Worm (Caenorhabditis elegans) whole organism, late embryonic: ENCODE measurements around the gene rpoa-12.

ENCODE experiments used
- ahr-1 ChIP-seq: sonication (generic microtip); optimal IDR thresholded peaks from 2 replicates; lab custom pipeline; 2016; ENCODE audit warnings: missing genetic modification characterization, missing compliant biosample characterization
- ceh-19 ChIP-seq: fragments of 200-800 bp; sonication (Bioruptor generic); optimal IDR thresholded peaks from 2 replicates; lab custom pipeline; 2018; ENCODE audit warnings: mild to moderate bottlenecking, missing genetic modification characterization, missing compliant biosample characterization
- ceh-9 ChIP-seq: sonication (generic microtip); optimal IDR thresholded peaks from 2 replicates; lab custom pipeline; 2016; ENCODE audit warnings: mild to moderate bottlenecking, missing genetic modification characterization, inconsistent platforms, missing compliant biosample characterization
- elt-4 ChIP-seq: sonication (generic microtip); optimal IDR thresholded peaks from 2 replicates; lab custom pipeline; 2016; ENCODE audit warnings: missing genetic modification characterization, missing compliant biosample characterization
- eyg-1 ChIP-seq: sonication (generic microtip); optimal IDR thresholded peaks from 2 replicates; lab custom pipeline; 2016; ENCODE audit warnings: missing genotype, missing genetic modification characterization, missing compliant biosample characterization
- fkh-6 ChIP-seq: sonication (generic microtip); optimal IDR thresholded peaks from 2 replicates; lab custom pipeline; 2016; ENCODE audit warnings: missing genetic modification characterization, missing compliant biosample characterization
- hlh-13 ChIP-seq: fragments of 200-800 bp; sonication (Bioruptor generic); optimal IDR thresholded peaks from 2 replicates; lab custom pipeline; 2018; ENCODE audit warnings: mild to moderate bottlenecking, missing genetic modification characterization, missing compliant biosample characterization
- hlh-8 ChIP-seq: sonication (generic microtip); optimal IDR thresholded peaks from 2 replicates; lab custom pipeline; 2016; ENCODE audit warnings: missing genotype, missing genetic modification characterization, missing compliant biosample characterization
- lim-6 ChIP-seq: sonication (generic microtip); optimal IDR thresholded peaks from 2 replicates; lab custom pipeline; 2016; ENCODE audit warnings: missing genetic modification characterization, missing compliant biosample characterization
- nfya-1 ChIP-seq: sonication (generic microtip); optimal IDR thresholded peaks from 2 replicates; lab custom pipeline; 2017; ENCODE audit warnings: missing genetic modification characterization, mild to moderate bottlenecking, missing compliant biosample characterization, antibody characterized with exemption, moderate library complexity
- nhr-11 ChIP-seq: fragments of 150-350 bp; optimal IDR thresholded peaks from 2 replicates; lab custom pipeline; 2014; ENCODE audit warnings: missing biosample characterization, missing genetic modification characterization
- odd-2 ChIP-seq: sonication (generic microtip); optimal IDR thresholded peaks from 2 replicates; lab custom pipeline; 2017; ENCODE audit warnings: antibody characterized with exemption, mild to moderate bottlenecking, missing genetic modification characterization, missing compliant biosample characterization
- pax-1 ChIP-seq: fragments of 150-350 bp; optimal IDR thresholded peaks from 2 replicates; lab custom pipeline; 2014; ENCODE audit warnings: missing biosample characterization, missing genetic modification characterization
- ref-2 ChIP-seq: sonication (generic microtip); optimal IDR thresholded peaks from 2 replicates; lab custom pipeline; 2016; ENCODE audit warnings: missing genetic modification characterization, missing compliant biosample characterization
- sox-2 ChIP-seq: fragments of 200-800 bp; sonication (Bioruptor generic); IDR thresholded peaks from 2 replicates; pipeline ENCODE4 v1.3.6; 2022; ENCODE audit warnings: missing genetic modification reagents, missing genetic modification characterization, missing compliant biosample characterization
- syd-9 ChIP-seq: sonication (generic microtip); optimal IDR thresholded peaks from 2 replicates; lab custom pipeline; 2016; ENCODE audit warnings: mild to moderate bottlenecking, missing genetic modification characterization, moderate library complexity, missing compliant biosample characterization
- tbx-2 ChIP-seq: sonication (generic microtip); optimal IDR thresholded peaks from 2 replicates; lab custom pipeline; 2016; ENCODE audit warnings: missing genetic modification characterization, missing compliant biosample characterization
- unc-3 ChIP-seq, 2 experiments: fragments of 200-800 bp in 1 of 2; sonication (Bioruptor generic) in 1 of 2; sonication (generic microtip) in 1 of 2; conservative IDR thresholded peaks in 1 of 2; optimal IDR thresholded peaks in 1 of 2; 2 replicates each; pipeline versions ENCODE4 v1.3.6 to Lab custom; 2016 to 2022; ENCODE audit warnings: missing compliant biosample characterization in 2 of 2, missing genetic modification characterization in 2 of 2, missing genetic modification reagents in 1 of 2
- unc-55 ChIP-seq: sonication (generic microtip); optimal IDR thresholded peaks from 2 replicates; lab custom pipeline; 2017; ENCODE audit warnings: missing biosample characterization, missing genetic modification reagents, missing genetic modification characterization
- unc-86 ChIP-seq: sonication (generic microtip); optimal IDR thresholded peaks from 2 replicates; lab custom pipeline; 2016; ENCODE audit warnings: missing genetic modification characterization, missing compliant biosample characterization
- zip-5 ChIP-seq: sonication (generic microtip); optimal IDR thresholded peaks from 2 replicates; lab custom pipeline; 2016; ENCODE audit warnings: missing genetic modification characterization, missing compliant biosample characterization

rpoa-12 gene

DNA sequence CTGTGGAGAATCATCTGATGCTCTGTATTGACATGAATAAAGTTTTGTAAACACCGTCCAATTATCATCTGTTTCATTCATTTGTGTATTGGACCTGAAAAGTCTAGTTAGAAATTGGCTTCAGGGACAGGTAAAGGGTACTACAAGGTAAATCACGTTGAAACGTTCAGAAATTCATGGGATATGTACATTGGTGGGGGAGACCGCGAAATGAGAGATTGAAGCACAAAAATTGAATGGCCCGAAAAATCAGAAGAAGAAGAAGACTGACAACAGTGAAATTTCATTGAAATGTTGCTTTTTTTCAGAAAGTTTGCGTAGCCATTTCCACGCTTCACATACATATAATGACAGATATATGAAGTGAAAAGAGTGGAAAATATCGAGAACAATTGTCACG is 44.1 kb downstream of the rpoa-12 start, which contains the start of gene npr-43:
TSS of gene npr-43 (minus strand) at position 101 of the 400 bp plus-strand sequence.
- TF ChIP-seq ceh-19 (GFP tag; lab: Kevin White, UChicago) (no peak), tbx-2 (tag; lab: Kevin White, UChicago) (no peak), pax-1 (no peak), ref-2 (no peak), odd-2 (tag; lab: Kevin White, UChicago) (no peak), unc-86 (tag; lab: Kevin White, UChicago) (no peak), eyg-1 (tag; lab: Kevin White, UChicago) (no peak), ahr-1 (no peak), elt-4 (tag; lab: Kevin White, UChicago) (no peak)

DNA sequence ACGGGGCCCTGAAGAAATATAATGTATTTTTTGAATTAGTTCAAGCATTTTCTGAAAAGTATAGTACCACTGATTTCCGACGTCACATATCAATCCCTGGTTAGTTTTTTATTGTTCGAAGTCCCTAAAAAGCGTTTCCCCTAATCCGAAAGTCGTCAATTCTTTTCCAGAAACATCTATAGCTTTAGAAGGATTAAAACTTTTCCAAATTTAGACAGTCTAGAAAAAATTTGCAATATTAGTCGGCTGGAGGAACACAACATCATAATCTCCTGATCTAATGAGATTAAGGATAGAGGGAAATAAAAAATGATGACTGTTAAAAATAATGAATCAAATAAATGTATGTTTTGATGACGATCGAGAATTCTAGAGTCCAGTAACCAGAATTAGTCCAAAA is 45.1 kb downstream of the rpoa-12 start:
- TF ChIP-seq unc-3 (GFP tag; conservative IDR thresholded peaks at IDR 0.05; lab: Robert Waterston, UW) (no peak), unc-3 (tag; optimal IDR thresholded peaks at IDR 0.05; lab: Kevin White, UChicago) (no peak), fkh-6 (tag; lab: Kevin White, UChicago) (no peak), syd-9 (tag; lab: Kevin White, UChicago) (no peak), sox-2 (GFP tag; lab: Robert Waterston, UW) (no peak), unc-55 (no peak)
- TF ChIP-seq, all 69 proteins: peak for 0

DNA sequence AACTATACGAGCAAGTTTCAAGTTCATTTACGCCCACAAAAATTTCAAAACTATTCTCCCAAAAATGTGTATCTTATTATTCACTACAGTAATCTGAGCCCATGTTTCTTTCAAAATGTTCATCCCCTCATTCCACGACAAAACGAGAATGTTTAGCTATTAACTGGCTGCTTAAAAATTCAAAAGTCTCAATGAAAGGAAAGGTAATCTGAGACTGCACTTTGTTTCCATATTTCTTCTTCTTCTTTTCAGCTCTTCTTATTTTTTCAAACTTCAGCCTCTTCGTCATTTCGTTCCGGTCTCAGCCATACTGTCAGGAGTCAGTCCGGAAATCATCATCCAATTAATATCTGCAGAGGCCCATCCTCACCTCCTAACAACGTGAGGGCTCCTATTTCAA is 50.3 kb downstream of the rpoa-12 start, which contains the start of gene unc-39:
TSS of gene unc-39 (plus strand) at position 301 of the 400 bp plus-strand sequence.
- TF ChIP-seq hlh-8 (tag; lab: Kevin White, UChicago): no peak
- TF ChIP-seq lim-6 (tag; lab: Kevin White, UChicago): no peak
- TF ChIP-seq zip-5 (tag; lab: Kevin White, UChicago): no peak
- no peak for TF ChIP-seq unc-55
- TF ChIP-seq nhr-11 (tag; lab: Kevin White, UChicago): no peak
- TF ChIP-seq nfya-1 (tag; lab: Kevin White, UChicago): no peak
- no peak for TF ChIP-seq odd-2 (tag; lab: Kevin White, UChicago)
- TF ChIP-seq ceh-9 (tag; lab: Kevin White, UChicago): no peak
- no peak for TF ChIP-seq hlh-13
